Worm (Caenorhabditis elegans) whole organism, L3 larva: ENCODE measurements around the gene hsd-3.

Source experiments
- aly-2 ChIP-seq: fragments of 150-350 bp; optimal IDR thresholded peaks from 2 replicates; lab custom pipeline; 2014; ENCODE audit warnings: missing biosample characterization, missing genetic modification characterization
- ceh-16 ChIP-seq: sonication (generic microtip); optimal IDR thresholded peaks from 2 replicates; lab custom pipeline; 2017; ENCODE audit warnings: missing biosample characterization, missing genetic modification characterization
- ceh-28 ChIP-seq: fragments of 150-350 bp; optimal IDR thresholded peaks from 2 replicates; lab custom pipeline; 2014; ENCODE audit warnings: missing biosample characterization, missing genetic modification reagents, missing genetic modification characterization
- ceh-82 ChIP-seq: fragments of 150-350 bp; optimal IDR thresholded peaks from 2 replicates; lab custom pipeline; 2014; ENCODE audit warnings: missing biosample characterization, missing genetic modification characterization
- daf-12 ChIP-seq: fragments of 150-350 bp; optimal IDR thresholded peaks from 2 replicates; lab custom pipeline; 2014; ENCODE audit warnings: missing biosample characterization, missing genetic modification reagents, missing genetic modification characterization
- egl-27 ChIP-seq: sonication (generic microtip); optimal IDR thresholded peaks from 4 replicates; lab custom pipeline; 2017; ENCODE audit warnings: missing biosample characterization, missing genetic modification reagents, missing genetic modification characterization
- egl-5 ChIP-seq: fragments of 150-350 bp; optimal IDR thresholded peaks from 2 replicates; lab custom pipeline; 2017; ENCODE audit warnings: missing biosample characterization, missing genetic modification reagents, missing genetic modification characterization, inconsistent platforms
- elt-1 ChIP-seq: fragments of 150-350 bp; optimal IDR thresholded peaks from 2 replicates; lab custom pipeline; 2014; ENCODE audit warnings: missing biosample characterization, missing genetic modification characterization
- elt-2 ChIP-seq: sonication (generic microtip); optimal IDR thresholded peaks from 2 replicates; lab custom pipeline; 2016; ENCODE audit warnings: missing genetic modification reagents, mild to moderate bottlenecking, missing genetic modification characterization, missing compliant biosample characterization
- elt-3 ChIP-seq, 3 experiments: fragments of 150-350 bp in 1 of 3; sonication (generic microtip) in 2 of 3; optimal IDR thresholded peaks; 2 replicates in 2 of 3; 4 replicates in 1 of 3; lab custom pipeline; 2014 to 2017; ENCODE audit warnings: missing biosample characterization in 3 of 3, missing genetic modification characterization in 3 of 3
- eor-1 ChIP-seq, 2 experiments: fragments of 150-350 bp; optimal IDR thresholded peaks; 2 replicates each; lab custom pipeline; 2014 to 2018; ENCODE audit warnings: missing biosample characterization in 2 of 2, missing genetic modification characterization in 2 of 2
- fkh-10 ChIP-seq: sonication (generic microtip); optimal IDR thresholded peaks from 2 replicates; lab custom pipeline; 2017; ENCODE audit warnings: missing biosample characterization, missing genetic modification reagents, missing genetic modification characterization
- hmg-11 ChIP-seq: sonication (generic microtip); optimal IDR thresholded peaks from 2 replicates; lab custom pipeline; 2016; ENCODE audit warnings: missing genetic modification characterization, missing compliant biosample characterization
- lin-15B ChIP-seq: fragments of 150-350 bp; optimal IDR thresholded peaks from 2 replicates; lab custom pipeline; 2014; ENCODE audit warnings: missing biosample characterization, missing genetic modification characterization
- mdl-1 ChIP-seq: fragments of 150-350 bp; optimal IDR thresholded peaks from 2 replicates; lab custom pipeline; 2014; ENCODE audit warnings: missing biosample characterization, missing genetic modification characterization
- nfya-1 ChIP-seq: sonication (generic microtip); optimal IDR thresholded peaks from 2 replicates; lab custom pipeline; 2017; ENCODE audit warnings: missing genetic modification characterization, mild to moderate bottlenecking, missing compliant biosample characterization, antibody characterized with exemption, moderate library complexity; ENCODE audit not compliant: insufficient read depth
- nhr-11 ChIP-seq: fragments of 150-350 bp; optimal IDR thresholded peaks from 2 replicates; lab custom pipeline; 2014; ENCODE audit warnings: missing biosample characterization, missing genetic modification characterization
- nhr-23 ChIP-seq: fragments of 150-350 bp; optimal IDR thresholded peaks from 2 replicates; lab custom pipeline; 2014; ENCODE audit warnings: missing biosample characterization, missing genetic modification reagents, missing genetic modification characterization
- nhr-237 ChIP-seq: fragments of 150-350 bp; optimal IDR thresholded peaks from 2 replicates; lab custom pipeline; 2014; ENCODE audit warnings: missing biosample characterization, missing genetic modification characterization
- nhr-25 ChIP-seq: sonication (generic microtip); optimal IDR thresholded peaks from 2 replicates; lab custom pipeline; 2017; ENCODE audit warnings: missing biosample characterization, missing genetic modification characterization
- nhr-28 ChIP-seq: fragments of 150-350 bp; optimal IDR thresholded peaks from 2 replicates; lab custom pipeline; 2014; ENCODE audit warnings: missing biosample characterization, missing genetic modification characterization
- nhr-43 ChIP-seq: sonication (generic microtip); optimal IDR thresholded peaks from 2 replicates; lab custom pipeline; 2016; ENCODE audit warnings: mild to moderate bottlenecking, missing genetic modification characterization, missing compliant biosample characterization; ENCODE audit not compliant: poor library complexity, severe bottlenecking
- nhr-67 ChIP-seq: fragments of 150-350 bp; optimal IDR thresholded peaks from 2 replicates; lab custom pipeline; 2014; ENCODE audit warnings: missing biosample characterization, missing genetic modification characterization
- nhr-76 ChIP-seq: fragments of 150-350 bp; sonication (generic microtip); optimal IDR thresholded peaks from 5 replicates; lab custom pipeline; 2014; ENCODE audit warnings: missing biosample characterization, missing genetic modification characterization
- nhr-77 ChIP-seq: fragments of 150-350 bp; optimal IDR thresholded peaks from 2 replicates; lab custom pipeline; 2014; ENCODE audit warnings: missing biosample characterization, missing genetic modification characterization
- pha-4 ChIP-seq: fragments of 150-350 bp; optimal IDR thresholded peaks from 2 replicates; lab custom pipeline; 2014; ENCODE audit warnings: missing biosample characterization, missing genetic modification reagents, missing genetic modification characterization
- pqm-1 ChIP-seq: fragments of 150-350 bp; optimal IDR thresholded peaks from 2 replicates; lab custom pipeline; 2017; ENCODE audit warnings: missing biosample characterization, missing genetic modification characterization, inconsistent platforms
- sea-2 ChIP-seq: fragments of 150-350 bp; sonication (generic microtip); optimal IDR thresholded peaks from 4 replicates; lab custom pipeline; 2014; ENCODE audit warnings: missing biosample characterization, missing genetic modification reagents, missing genetic modification characterization
- skn-1 ChIP-seq: fragments of 150-350 bp; optimal IDR thresholded peaks from 2 replicates; lab custom pipeline; 2014; ENCODE audit warnings: missing biosample characterization, missing genetic modification characterization
- snpc-4 ChIP-seq: fragments of 150-350 bp; optimal IDR thresholded peaks from 2 replicates; lab custom pipeline; 2014; ENCODE audit warnings: missing biosample characterization, missing genetic modification characterization
- tbx-2 ChIP-seq: sonication (generic microtip); optimal IDR thresholded peaks from 2 replicates; lab custom pipeline; 2016; ENCODE audit warnings: mild to moderate bottlenecking, missing genetic modification characterization, missing compliant biosample characterization
- unc-62 ChIP-seq: fragments of 150-350 bp; sonication (generic microtip); optimal IDR thresholded peaks from 4 replicates; lab custom pipeline; 2014; ENCODE audit warnings: missing biosample characterization, missing genetic modification reagents, missing genetic modification characterization
- zag-1 ChIP-seq: fragments of 150-350 bp; optimal IDR thresholded peaks from 2 replicates; lab custom pipeline; 2014; ENCODE audit warnings: missing biosample characterization, missing genetic modification characterization
- ztf-4 ChIP-seq: fragments of 150-350 bp; optimal IDR thresholded peaks from 2 replicates; lab custom pipeline; 2014; ENCODE audit warnings: missing biosample characterization, missing genetic modification characterization

The hsd-3 gene

DNA sequence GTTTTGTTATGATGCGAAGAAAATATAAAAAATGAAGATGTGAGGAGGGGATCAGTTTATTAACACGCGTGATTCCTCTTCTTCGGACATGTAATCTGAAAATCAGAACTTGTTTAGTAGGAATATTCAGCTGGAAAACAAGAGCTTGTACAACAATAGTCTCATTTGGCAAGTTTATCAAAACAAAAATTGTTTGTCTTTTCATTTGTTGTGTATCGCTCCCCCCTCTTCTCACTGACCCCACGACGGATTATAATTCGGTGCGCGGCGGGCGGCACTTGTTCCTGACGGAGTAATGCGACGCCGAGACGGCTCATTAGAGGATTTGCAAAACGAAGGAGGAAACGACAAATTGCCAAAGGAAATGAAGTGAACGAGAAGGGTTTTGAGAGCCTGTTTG, 24.8 kb downstream of the hsd-3 start, which contains the start of gene ZC449.4:
TSS of gene ZC449.4 (minus strand) at position 101 of the 400 bp plus-strand sequence.
- TF ChIP-seq nhr-23 (tag; lab: Kevin White, UChicago) (no peak), mdl-1 (no peak), ztf-4 (tag; lab: Kevin White, UChicago) (no peak), nhr-76 (tag; lab: Kevin White, UChicago) (no peak), tbx-2 (tag; lab: Kevin White, UChicago) (no peak), nfya-1 (tag; lab: Kevin White, UChicago) (no peak), eor-1 (tag; optimal IDR thresholded peaks at IDR 0.05; lab: Kevin White, UChicago) (no peak), snpc-4 (tag; lab: Kevin White, UChicago) (no peak), daf-12 (tag; lab: Kevin White, UChicago) (no peak), ceh-16 (tag; lab: Kevin White, UChicago) (no peak), aly-2 (tag; lab: Kevin White, UChicago) (no peak), nhr-25 (tag; lab: Kevin White, UChicago) (no peak), nhr-43 (tag; lab: Kevin White, UChicago) (no peak)

DNA sequence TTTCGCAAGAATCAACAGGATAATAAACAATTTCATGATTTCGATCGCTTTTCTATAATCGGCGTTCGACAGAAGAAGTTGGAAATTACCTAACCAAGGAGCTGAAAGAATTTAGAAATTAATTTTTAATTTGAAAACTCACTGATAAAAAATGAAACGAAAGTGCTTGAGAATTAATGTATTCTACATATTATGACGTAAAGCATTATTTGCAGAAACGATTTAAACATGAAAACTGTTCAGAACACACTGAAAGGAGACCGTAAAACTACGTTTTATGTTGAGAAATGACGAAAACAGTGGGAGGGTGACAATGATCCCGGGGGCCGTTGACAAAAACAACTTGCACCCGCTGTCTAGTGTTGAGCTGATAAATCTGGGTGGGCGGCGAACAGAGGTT, 28.6 kb downstream of the hsd-3 start, which contains the start of gene ZC449.5:
TSS of gene ZC449.5 (minus strand) at position 101 of the 400 bp plus-strand sequence.
- TF ChIP-seq elt-2 (tag; lab: Kevin White, UChicago), result peak; percentile 23
- TF ChIP-seq egl-5 (tag; lab: Kevin White, UChicago), result no peak

ce11 chrX:5038812-5039211, 29.7 kb downstream of the hsd-3 start:
- no peak for TF ChIP-seq nhr-237 (tag; lab: Kevin White, UChicago)
- TF ChIP-seq aly-2 (tag; lab: Kevin White, UChicago), result no peak
- no peak for TF ChIP-seq snpc-4 (tag; lab: Kevin White, UChicago)
- no peak for TF ChIP-seq egl-27 (tag; lab: Kevin White, UChicago)
- TF ChIP-seq unc-62 (GFP tag; lab: Kevin White, UChicago), result no peak
- no peak for TF ChIP-seq zag-1
- no peak for TF ChIP-seq skn-1 (tag; lab: Kevin White, UChicago)
- no peak for TF ChIP-seq nhr-77
- no peak for TF ChIP-seq ceh-82 (tag; lab: Kevin White, UChicago)
- no peak for TF ChIP-seq daf-12 (tag; lab: Kevin White, UChicago)
- TF ChIP-seq egl-5 (tag; lab: Kevin White, UChicago), result no peak
- TF ChIP-seq nhr-28 (tag; lab: Kevin White, UChicago), result no peak
- TF ChIP-seq pha-4, result no peak
- TF ChIP-seq, all 47 proteins: peak for 0

DNA sequence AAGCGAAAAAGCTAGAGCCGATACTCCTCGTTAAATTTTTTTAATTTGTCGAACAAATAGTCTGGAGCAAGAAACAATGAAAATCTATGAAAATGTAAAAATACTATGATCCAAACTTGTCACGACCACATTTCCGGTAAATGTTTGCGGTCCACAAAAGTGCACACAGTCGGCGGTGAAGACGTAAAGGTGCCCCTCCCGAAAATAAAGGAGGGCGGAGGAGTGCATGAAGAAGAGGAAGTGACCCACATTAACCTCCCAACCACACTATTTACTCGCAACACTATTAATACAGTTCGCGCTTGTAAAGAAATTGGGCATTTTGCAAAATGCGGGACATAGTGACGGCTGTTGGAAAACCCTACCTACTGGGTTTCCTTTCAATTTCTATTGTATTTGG, 30.9 kb downstream of the hsd-3 start:
- TF ChIP-seq elt-1 (tag; lab: Kevin White, UChicago) (no peak), nhr-25 (tag; lab: Kevin White, UChicago) (no peak)
- TF ChIP-seq, all 47 proteins: peak for 0

DNA sequence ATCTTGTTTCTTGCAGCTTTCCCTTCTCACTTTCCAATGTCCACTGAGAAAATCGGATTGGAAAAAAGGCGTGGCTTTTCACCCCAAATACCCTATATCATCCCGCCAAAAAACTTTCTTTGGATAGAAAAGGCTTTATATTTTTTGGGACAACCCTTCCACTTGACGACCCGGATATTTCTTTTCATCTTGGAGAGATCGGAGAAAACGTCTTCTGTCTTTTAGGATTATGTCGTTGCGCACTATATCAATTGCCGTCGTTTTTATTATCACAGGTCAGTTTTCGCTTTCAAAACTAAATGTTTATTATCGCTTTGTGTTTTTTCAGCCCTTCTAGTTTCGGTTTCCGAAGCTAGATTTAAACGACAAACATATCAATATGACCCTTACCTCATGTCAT, 34.8 kb downstream of the hsd-3 start, which contains the start of gene Y64H9A.2:
TSS of gene Y64H9A.2 (plus strand) at position 90 of the 400 bp plus-strand sequence.
- TF ChIP-seq eor-1 (tag; optimal IDR thresholded peaks at IDR 0.05; lab: Kevin White, UChicago) (no peak), nhr-23 (tag; lab: Kevin White, UChicago) (peak; percentile 45)
- TF ChIP-seq, all 47 proteins: peak for 1

DNA sequence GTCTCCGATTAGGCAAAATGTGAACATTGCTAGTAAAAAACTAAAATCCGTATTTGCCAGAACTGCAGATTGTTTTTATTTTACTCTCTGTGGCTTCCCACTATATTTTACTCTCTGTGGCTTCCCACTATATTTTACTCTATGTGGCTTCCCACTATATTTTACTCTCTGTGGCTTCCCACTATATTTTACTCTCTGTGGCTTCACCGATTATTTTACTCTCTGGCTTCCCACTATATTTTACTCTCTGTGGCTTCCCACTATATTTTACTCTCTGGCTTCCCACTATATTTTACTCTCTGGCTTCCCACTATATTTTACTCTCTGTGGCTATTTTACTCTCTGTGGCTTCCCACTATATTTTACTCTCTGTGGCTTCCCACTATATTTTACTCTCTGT, 47.1 kb downstream of the hsd-3 start:
- peak; percentile 28 for TF ChIP-seq nhr-43 (tag; lab: Kevin White, UChicago)
- TF ChIP-seq, all 47 proteins: peak for 1; not testable (repeated sequence) for 46

ce11 chrX:5059163-5059562, 50.1 kb downstream of the hsd-3 start, which contains the start of gene C24H10.4:
Gene C24H10.4, minus strand, starts transcription at chrX:5059263.
- TF ChIP-seq zag-1, result no peak
- TF ChIP-seq hmg-11, result no peak
- TF ChIP-seq eor-1 (tag; optimal IDR thresholded peaks at IDR 0.05; lab: Kevin White, UChicago), result no peak
- TF ChIP-seq fkh-10, result no peak
- TF ChIP-seq nhr-11, result no peak
- no peak for TF ChIP-seq nhr-43 (tag; lab: Kevin White, UChicago)
- no peak for TF ChIP-seq daf-12 (tag; lab: Kevin White, UChicago)
- TF ChIP-seq sea-2 (GFP tag; lab: Kevin White, UChicago), result no peak
- no peak for TF ChIP-seq egl-5 (tag; lab: Kevin White, UChicago)
- TF ChIP-seq nhr-23 (tag; lab: Kevin White, UChicago), result no peak
- TF ChIP-seq ceh-28, result no peak
- no peak for TF ChIP-seq lin-15B (tag; lab: Kevin White, UChicago)
- no peak for TF ChIP-seq nhr-67 (tag; lab: Kevin White, UChicago)
- TF ChIP-seq elt-3 (tag; optimal IDR thresholded peaks at IDR 0.05; lab: Kevin White, UChicago), result no peak
- no peak for TF ChIP-seq pha-4
- no peak for TF ChIP-seq pqm-1 (tag; lab: Kevin White, UChicago)
- TF ChIP-seq, all 47 proteins: peak for 0
